Fruit fly (Drosophila melanogaster): ENCODE measurements around the gene CG7049.
A peak's percentile ranks its signal among the peaks of the same experiment; 100 is the strongest.

CG7049 gene

DNA sequence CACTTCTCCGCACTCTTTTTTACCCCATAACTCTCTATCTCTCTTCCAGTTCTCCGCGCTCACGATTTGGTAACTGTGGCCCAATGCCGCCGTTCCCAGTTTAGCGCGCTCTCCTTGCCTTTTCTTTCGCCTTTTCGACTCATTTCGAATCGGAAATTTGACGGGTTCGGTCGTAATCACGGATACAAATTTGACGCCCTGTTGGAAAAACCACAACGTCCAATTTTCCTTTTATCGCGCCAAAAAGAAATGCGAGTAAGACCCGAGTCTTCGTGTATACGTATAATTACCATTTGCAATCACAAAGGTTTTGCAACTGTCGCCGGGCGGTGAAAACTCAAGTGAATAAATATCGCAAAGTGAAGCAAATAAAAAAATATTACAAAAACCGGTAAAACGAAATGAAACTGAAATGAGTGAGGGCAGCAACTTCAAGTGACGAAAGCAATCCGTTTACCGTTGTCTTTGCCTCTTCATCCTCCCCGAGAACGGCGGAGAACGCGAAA lies 46.7 kb downstream of the CG7049 start, which contains the start of gene Pdk1 (continued):
- TF ChIP-seq CG18262 (tag; optimal IDR thresholded peaks at IDR 0.05), result no peak
- no peak for TF ChIP-seq Atf6 (GFP tag; IDR thresholded peaks at IDR 0.05)
- peak; percentile 72 for TF ChIP-seq nom (GFP tag; optimal IDR thresholded peaks at IDR 0.05)
- TF ChIP-seq hkb (optimal IDR thresholded peaks at IDR 0.05), result no peak
- TF ChIP-seq hkb (GFP tag; IDR thresholded peaks at IDR 0.05), result peak; percentile 56
- peak; percentile 41 for TF ChIP-seq Nf-YC (tag; optimal IDR thresholded peaks at IDR 0.05)
- TF ChIP-seq schlank (tag; optimal IDR thresholded peaks at IDR 0.05), result peak; percentile 29
- TF ChIP-seq CrebB (tag; optimal IDR thresholded peaks at IDR 0.05), result no peak
- no peak for TF ChIP-seq tgo (GFP tag; IDR thresholded peaks at IDR 0.05)
- peak; percentile 92 for TF ChIP-seq chm (GFP tag; IDR thresholded peaks at IDR 0.05)
- peak; percentile 22 for TF ChIP-seq NC2β (GFP tag; optimal IDR thresholded peaks at IDR 0.05)
- TF ChIP-seq CG6813 (GFP tag; optimal IDR thresholded peaks at IDR 0.05), result no peak
- TF ChIP-seq seq (GFP tag; IDR thresholded peaks at IDR 0.05), result peak; percentile 15; the same call in 1 of the 2 replicates
- no peak for TF ChIP-seq Ets97D (GFP tag; optimal IDR thresholded peaks at IDR 0.05)
- TF ChIP-seq CG34376 (GFP tag; optimal IDR thresholded peaks at IDR 0.05), result peak; percentile 72
- no peak for TF ChIP-seq CG15601 (tag; optimal IDR thresholded peaks at IDR 0.05)
- no peak for TF ChIP-seq fu2 (GFP tag; optimal IDR thresholded peaks at IDR 0.05)
- TF ChIP-seq CG10565 (GFP tag; optimal IDR thresholded peaks at IDR 0.05), result no peak
- peak in 1 of 2 experiments; percentile 35 for TF ChIP-seq tll (GFP tag; optimal IDR thresholded peaks at IDR 0.05)
- TF ChIP-seq CG4328 (GFP tag; optimal IDR thresholded peaks at IDR 0.05), result peak; percentile 41
- no peak for TF ChIP-seq ind (GFP tag; optimal IDR thresholded peaks at IDR 0.05)
- peak; percentile 45; the same call in 1 of the 2 replicates for TF ChIP-seq CG32532 (GFP tag; IDR thresholded peaks at IDR 0.05)
- TF ChIP-seq p53 (GFP tag; optimal IDR thresholded peaks at IDR 0.05), result no peak
- TF ChIP-seq CG11560 (tag; IDR thresholded peaks at IDR 0.05), result no peak
- TF ChIP-seq Ada2b (GFP tag; IDR thresholded peaks at IDR 0.05), result no peak
- peak; percentile 52; the same call in 1 of the 2 replicates for TF ChIP-seq amos (GFP tag; IDR thresholded peaks at IDR 0.05; ENCODE audit: partially characterized antibody)
- no peak for TF ChIP-seq CG11085 (GFP tag; IDR thresholded peaks at IDR 0.05)
- no peak for TF ChIP-seq CG8281 (tag; optimal IDR thresholded peaks at IDR 0.05)
- TF ChIP-seq CG5245 (GFP tag; optimal IDR thresholded peaks at IDR 0.05), result no peak
- no peak for TF ChIP-seq crc (GFP tag; optimal IDR thresholded peaks at IDR 0.05)
- TF ChIP-seq mld (GFP tag; IDR thresholded peaks at IDR 0.05; ENCODE audit: partially characterized antibody), result peak; percentile 32; the same call in 1 of the 3 replicates
- TF ChIP-seq CG1233 (GFP tag; optimal IDR thresholded peaks at IDR 0.05), result peak; percentile 20
- peak; percentile 58 for TF ChIP-seq Fer1 (GFP tag; optimal IDR thresholded peaks at IDR 0.05)
- TF ChIP-seq gcm2 (GFP tag; optimal IDR thresholded peaks at IDR 0.05), result no peak
- TF ChIP-seq nerfin-1 (tag; optimal IDR thresholded peaks at IDR 0.05), result peak; percentile 82
- TF ChIP-seq CG32767 (GFP tag; IDR thresholded peaks at IDR 0.05), result peak; percentile 59; the same call in 1 of the 2 replicates
- TF ChIP-seq CG10274 (GFP tag; optimal IDR thresholded peaks at IDR 0.05), result no peak
- TF ChIP-seq toy (GFP tag; IDR thresholded peaks at IDR 0.05), result no peak
- TF ChIP-seq nerfin-2 (GFP tag; IDR thresholded peaks at IDR 0.05; ENCODE audit: partially characterized antibody), result 0 out of 2 replicates have a peak, but pooled peaks have one; percentile 46
- TF ChIP-seq Camta (GFP tag; optimal IDR thresholded peaks at IDR 0.05), result no peak
- TF ChIP-seq Ssrp (tag; optimal IDR thresholded peaks at IDR 0.05), result no peak
- no peak for TF ChIP-seq CG14710 (tag; optimal IDR thresholded peaks at IDR 0.05)
- no peak for TF ChIP-seq NK7.1 (GFP tag; optimal IDR thresholded peaks at IDR 0.05)
- TF ChIP-seq CG12104 (GFP tag; optimal IDR thresholded peaks at IDR 0.05), result no peak
- no peak for TF ChIP-seq CG10462 (GFP tag; optimal IDR thresholded peaks at IDR 0.05)
- no peak for TF ChIP-seq CG17612 (GFP tag; IDR thresholded peaks at IDR 0.05)
- TF ChIP-seq Lpt (GFP tag; optimal IDR thresholded peaks at IDR 0.05), result no peak
- no peak for TF ChIP-seq B-H1 (GFP tag; IDR thresholded peaks at IDR 0.05)
- no peak for TF ChIP-seq Poxn (GFP tag; IDR thresholded peaks at IDR 0.05)
- TF ChIP-seq exex (tag; optimal IDR thresholded peaks at IDR 0.05), result peak; percentile 27
- TF ChIP-seq lab (GFP tag; optimal IDR thresholded peaks at IDR 0.05), result peak; percentile 66
